Fruit fly (Drosophila melanogaster): ENCODE measurements around the gene CG17681.

CG17681 gene

DNA sequence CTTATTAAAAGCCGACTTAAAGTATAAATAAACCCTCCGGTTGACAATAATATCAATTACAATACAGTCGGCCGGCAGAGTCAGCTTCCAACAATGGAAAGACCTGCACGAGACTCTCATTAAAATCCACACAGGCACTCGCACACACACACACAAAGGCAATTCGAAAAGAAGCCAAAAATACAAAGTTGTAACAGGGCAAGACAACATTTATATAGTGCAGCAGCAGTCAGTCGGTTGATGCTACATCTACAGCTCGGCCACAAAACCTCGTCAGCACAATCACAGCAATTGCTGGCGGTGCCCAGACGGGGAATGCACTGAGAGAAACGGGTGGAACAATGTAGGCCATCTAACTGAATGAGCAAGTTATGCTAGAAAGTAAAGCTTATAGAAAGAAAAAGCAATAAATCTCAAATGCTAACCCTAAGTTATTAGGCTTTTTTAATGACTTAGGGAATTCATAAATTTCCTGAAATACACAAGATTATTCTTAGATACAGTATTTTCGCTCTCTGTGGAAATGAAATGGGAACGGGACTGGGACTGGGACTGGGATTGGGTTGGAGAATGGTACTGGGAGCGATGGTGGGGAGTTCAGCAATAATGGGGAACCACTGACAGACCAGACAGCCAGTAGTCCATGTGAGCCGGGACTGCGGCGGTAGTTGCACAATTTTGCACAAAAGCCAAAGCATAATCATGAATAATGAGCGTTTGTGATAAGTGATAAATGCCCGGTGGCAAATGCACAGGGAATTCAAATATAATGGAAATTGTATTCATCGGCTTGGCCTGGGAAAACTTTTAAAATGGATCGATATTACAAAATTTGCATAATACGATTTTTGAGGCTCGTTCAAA is 31.3 kb upstream of the CG17681 start (continued):
- TF ChIP-seq Jarid2 (GFP tag; optimal IDR thresholded peaks at IDR 0.05) = no peak
- TF ChIP-seq p53 (GFP tag; optimal IDR thresholded peaks at IDR 0.05) = no peak
- peak; percentile 55 for TF ChIP-seq her (GFP tag; optimal IDR thresholded peaks at IDR 0.05)
- TF ChIP-seq Mad (GFP tag; optimal IDR thresholded peaks at IDR 0.05) = no peak
- no peak for TF ChIP-seq CG34376 (GFP tag; optimal IDR thresholded peaks at IDR 0.05)

DNA sequence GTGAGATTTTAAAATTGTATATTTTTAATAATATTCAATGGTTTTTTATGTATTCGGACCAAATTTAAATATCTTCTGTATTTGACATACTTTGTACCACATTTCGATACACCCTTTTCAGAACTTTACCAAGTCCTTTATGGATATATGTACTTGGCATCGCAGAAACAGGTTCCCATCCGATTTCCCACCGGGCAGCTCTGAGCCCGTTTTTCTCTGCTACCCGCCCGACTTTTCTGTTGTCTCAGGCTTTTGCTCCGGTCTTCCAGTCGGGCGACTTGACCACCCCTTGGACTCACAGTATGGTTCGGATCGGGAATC is 30.7 kb upstream of the CG17681 start:
- TF ChIP-seq bsh (GFP tag; optimal IDR thresholded peaks at IDR 0.05) = peak in 1 of 2 experiments; percentile 71
- TF ChIP-seq az2 (GFP tag; optimal IDR thresholded peaks at IDR 0.05) = no peak
- no peak for TF ChIP-seq nerfin-2 (GFP tag; IDR thresholded peaks at IDR 0.05; ENCODE audit: partially characterized antibody)
- no peak for TF ChIP-seq CG7786 (GFP tag; optimal IDR thresholded peaks at IDR 0.05)
- peak; percentile 4 for TF ChIP-seq nom (GFP tag; optimal IDR thresholded peaks at IDR 0.05)
- TF ChIP-seq CG43689 (GFP tag; IDR thresholded peaks at IDR 0.05) = no peak
- no peak for TF ChIP-seq jigr1 (GFP tag; IDR thresholded peaks at IDR 0.05)
- TF ChIP-seq HmgZ (tag; optimal IDR thresholded peaks at IDR 0.05) = no peak
- TF ChIP-seq Drgx (GFP tag; IDR thresholded peaks at IDR 0.05) = peak; percentile 40
- TF ChIP-seq CG17612 (GFP tag; IDR thresholded peaks at IDR 0.05) = no peak
- TF ChIP-seq dati (GFP tag; IDR thresholded peaks at IDR 0.05) = no peak
- no peak for TF ChIP-seq CG18764 (GFP tag; optimal IDR thresholded peaks at IDR 0.05)
- no peak for TF ChIP-seq Gsc (GFP tag; IDR thresholded peaks at IDR 0.05)

DNA sequence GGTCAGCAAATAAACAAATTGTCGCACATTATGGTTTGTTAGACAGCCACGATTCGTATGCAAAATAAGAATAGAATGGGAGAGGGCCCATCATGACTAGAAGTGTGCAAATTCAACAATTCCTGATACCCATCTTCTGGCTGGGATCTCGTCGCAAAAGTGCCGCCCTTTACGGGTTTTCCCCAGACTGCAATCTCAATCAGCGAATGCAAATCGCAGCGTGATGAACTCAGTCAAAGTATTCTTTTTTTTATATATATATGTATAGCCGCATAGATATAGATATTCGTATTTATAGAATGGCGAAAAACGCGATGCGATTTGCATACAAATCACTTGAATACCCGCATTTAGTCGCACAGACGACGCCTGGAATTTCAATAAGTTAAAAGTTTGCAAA is 30.0 kb upstream of the CG17681 start:
- TF ChIP-seq CG16813 (GFP tag; IDR thresholded peaks at IDR 0.05; ENCODE audit: partially characterized antibody) (no peak), trem (tag; optimal IDR thresholded peaks at IDR 0.05) (no peak)

DNA sequence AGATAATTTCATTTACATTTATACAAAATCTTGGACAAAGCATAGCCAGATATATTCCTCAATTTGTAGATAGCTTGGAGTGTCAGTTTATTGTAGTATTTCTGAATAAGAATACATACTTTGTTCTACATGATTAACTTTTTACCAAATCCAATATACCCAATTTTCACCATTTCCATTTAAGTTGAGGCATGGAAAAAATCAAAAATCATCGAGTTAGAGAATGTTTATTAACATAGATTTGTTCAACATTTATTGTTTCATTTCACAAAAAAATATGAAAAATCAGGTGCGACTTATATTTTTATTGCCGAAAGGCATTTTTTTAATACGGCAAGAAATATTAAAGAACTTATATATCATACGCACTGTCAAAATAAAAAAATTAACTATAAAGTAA is 27.3 kb upstream of the CG17681 start, which contains the start of gene Grl36b:
Gene Grl36b, minus strand, starts transcription at position 101 of the 400 bp plus-strand sequence.
- TF ChIP-seq CG34422 (GFP tag; IDR thresholded peaks at IDR 0.05) (no peak), CG11695 (GFP tag; IDR thresholded peaks at IDR 0.05) (no peak), CG14667 (GFP tag; IDR thresholded peaks at IDR 0.05) (no peak), CG6854 (GFP tag; optimal IDR thresholded peaks at IDR 0.05) (no peak), CG6683 (GFP tag; optimal IDR thresholded peaks at IDR 0.05) (no peak)

DNA sequence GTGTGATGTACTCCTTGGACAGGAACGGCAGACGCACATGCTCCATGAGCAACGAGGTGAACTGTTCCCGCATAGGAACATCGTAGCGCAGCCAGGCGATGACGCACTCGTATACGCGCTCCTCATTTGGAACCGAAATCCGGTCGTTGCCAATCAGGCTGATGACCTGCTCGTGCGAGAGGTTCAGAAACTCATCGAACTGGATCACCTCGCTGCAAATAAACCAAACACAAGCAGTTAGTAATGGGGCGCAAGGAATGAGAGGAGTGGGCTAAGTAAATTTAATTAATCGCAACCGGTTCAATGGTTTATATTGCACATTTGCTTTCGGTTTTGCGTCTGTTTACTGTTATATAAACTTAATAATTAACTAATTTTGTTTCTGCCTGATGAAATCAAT is 18.3 kb upstream of the CG17681 start:
- no peak for TF ChIP-seq gt (GFP tag; IDR thresholded peaks at IDR 0.05)
- no peak for TF ChIP-seq phol (tag; optimal IDR thresholded peaks at IDR 0.05)
- no peak for TF ChIP-seq ind (GFP tag; optimal IDR thresholded peaks at IDR 0.05)
- no peak for TF ChIP-seq CG4820 (GFP tag; optimal IDR thresholded peaks at IDR 0.05)
- TF ChIP-seq Hmr (GFP tag; optimal IDR thresholded peaks at IDR 0.05) = no peak
- TF ChIP-seq eve (GFP tag; optimal IDR thresholded peaks at IDR 0.05) = no peak
- no peak for TF ChIP-seq Ets65A (GFP tag)
- TF ChIP-seq kni (GFP tag; optimal IDR thresholded peaks at IDR 0.05) = no peak
- no peak for TF ChIP-seq CG6854 (GFP tag; optimal IDR thresholded peaks at IDR 0.05)
- no peak for TF ChIP-seq Opbp (GFP tag; IDR thresholded peaks at IDR 0.05; ENCODE audit: partially characterized antibody)
- TF ChIP-seq CG15696 (tag; optimal IDR thresholded peaks at IDR 0.05) = no peak
- TF ChIP-seq CG16813 (GFP tag; IDR thresholded peaks at IDR 0.05; ENCODE audit: partially characterized antibody) = no peak
- no peak for TF ChIP-seq CG7928 (GFP tag; optimal IDR thresholded peaks at IDR 0.05)

Measured in whole organism, embryonic.